Fruit fly (Drosophila melanogaster): ENCODE measurements around the gene CG15731.

CG15731 gene

DNA sequence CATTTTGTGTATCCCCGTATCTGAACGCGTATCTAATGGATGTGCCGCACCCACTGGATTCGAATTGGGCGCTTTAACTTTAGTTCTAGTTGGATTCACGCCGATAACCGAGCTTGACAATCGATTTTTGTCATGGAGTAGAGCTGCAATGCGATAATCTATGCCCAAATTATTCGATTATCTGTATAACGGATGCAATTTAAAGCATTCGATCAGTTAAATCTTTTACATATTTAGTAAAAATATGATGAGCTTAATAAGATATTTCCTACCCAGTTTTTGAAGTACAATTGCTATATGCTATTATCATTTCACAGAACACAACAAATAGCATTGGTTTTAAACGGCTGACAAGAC lies 9.7 kb upstream of the CG15731 start:
- TF ChIP-seq YL-1 (GFP tag; optimal IDR thresholded peaks at IDR 0.05) (no peak), onecut (GFP tag; IDR thresholded peaks at IDR 0.05) (peak; percentile 27; the same call in 1 of the 2 replicates), Scr (GFP tag; IDR thresholded peaks at IDR 0.05; ENCODE audit: partially characterized antibody) (peak; percentile 39; the same call in 1 of the 2 replicates), CG13287 (GFP tag; IDR thresholded peaks at IDR 0.05; ENCODE audit: partially characterized antibody) (peak; percentile 60), yki (optimal IDR thresholded peaks at IDR 0.05) (no peak), CG2116 (GFP tag; optimal IDR thresholded peaks at IDR 0.05) (peak; percentile 95), CG4282 (GFP tag; optimal IDR thresholded peaks at IDR 0.05) (no peak), ase (GFP tag; IDR thresholded peaks at IDR 0.05) (no peak), CG30431 (GFP tag; optimal IDR thresholded peaks at IDR 0.05) (no peak), CG11560 (tag; IDR thresholded peaks at IDR 0.05) (peak; percentile 91), CG12942 (GFP tag; optimal IDR thresholded peaks at IDR 0.05) (no peak), pb (GFP tag; optimal IDR thresholded peaks at IDR 0.05) (no peak), E2f2 (GFP tag; IDR thresholded peaks at IDR 0.05) (peak; percentile 65), stwl (tag; optimal IDR thresholded peaks at IDR 0.05) (peak; percentile 83), BEAF-32 (GFP tag; optimal IDR thresholded peaks at IDR 0.05) (peak; percentile 27), CrebB (tag; optimal IDR thresholded peaks at IDR 0.05) (no peak), prd (optimal IDR thresholded peaks at IDR 0.05) (no peak), prd (GFP tag; IDR thresholded peaks at IDR 0.05) (no peak), CG8290 (GFP tag; optimal IDR thresholded peaks at IDR 0.05) (no peak), CG8290 (tag; optimal IDR thresholded peaks at IDR 0.05) (peak in 1 of 2 experiments; percentile 17), Dp (GFP tag; optimal IDR thresholded peaks at IDR 0.05) (peak; percentile 54), unc-4 (GFP tag; IDR thresholded peaks at IDR 0.05; ENCODE audit: partially characterized antibody) (peak; percentile 41; the same call in 1 of the 2 replicates), sens (GFP tag) (peak; percentile 53), Optix (GFP tag; IDR thresholded peaks at IDR 0.05) (no peak), sqz (GFP tag; optimal IDR thresholded peaks at IDR 0.05) (no peak), bbx (GFP tag; IDR thresholded peaks at IDR 0.05; ENCODE audit: partially characterized antibody) (0 out of 2 replicates have a peak, but pooled peaks have one; percentile 30), ato (GFP tag; IDR thresholded peaks at IDR 0.05; ENCODE audit: partially characterized antibody) (0 out of 2 replicates have a peak, but pooled peaks have one; percentile 15), ap (GFP tag; IDR thresholded peaks at IDR 0.05) (no peak), Myb (GFP tag; optimal IDR thresholded peaks at IDR 0.05) (peak; percentile 33), Ets97D (GFP tag; optimal IDR thresholded peaks at IDR 0.05) (peak; percentile 5), pzg (GFP tag; optimal IDR thresholded peaks at IDR 0.05) (peak; percentile 31), CG1603 (tag; optimal IDR thresholded peaks at IDR 0.05) (peak; percentile 4), az2 (GFP tag; optimal IDR thresholded peaks at IDR 0.05) (no peak), Dad (GFP tag; optimal IDR thresholded peaks at IDR 0.05) (no peak), tna (GFP tag; IDR thresholded peaks at IDR 0.05; ENCODE audit: partially characterized antibody) (0 out of 2 replicates have a peak, but pooled peaks have one; percentile 26), Elba2 (GFP tag; optimal IDR thresholded peaks at IDR 0.05) (peak; percentile 20), Dref (GFP tag; IDR thresholded peaks at IDR 0.05) (peak; percentile 59), CG7963 (GFP tag; IDR thresholded peaks at IDR 0.05; ENCODE audit: partially characterized antibody) (peak; percentile 58; the same call in 1 of the 3 replicates), Bgb (GFP tag; IDR thresholded peaks at IDR 0.05; ENCODE audit: partially characterized antibody) (peak; percentile 11; the same call in 1 of the 2 replicates), Sin3A (optimal IDR thresholded peaks at IDR 0.05) (no peak), NfI (GFP tag; optimal IDR thresholded peaks at IDR 0.05) (no peak), CG6791 (GFP tag; IDR thresholded peaks at IDR 0.05; ENCODE audit: partially characterized antibody) (peak; percentile 34; the same call in 1 of the 3 replicates), twi (tag; optimal IDR thresholded peaks at IDR 0.05) (no peak), pfk (GFP tag; optimal IDR thresholded peaks at IDR 0.05) (no peak), Fer1 (GFP tag; optimal IDR thresholded peaks at IDR 0.05) (no peak), CG15514 (GFP tag; optimal IDR thresholded peaks at IDR 0.05) (peak; percentile 8), gsb-n (tag; optimal IDR thresholded peaks at IDR 0.05) (peak; percentile 18), CG7271 (tag; optimal IDR thresholded peaks at IDR 0.05) (no peak), Taf1 (GFP tag; IDR thresholded peaks at IDR 0.05) (no peak), Dll (GFP tag; IDR thresholded peaks at IDR 0.05; ENCODE audit: partially characterized antibody) (0 out of 4 replicates have a peak, but pooled peaks have one; percentile 31), insv (GFP tag; optimal IDR thresholded peaks at IDR 0.05) (peak in 1 of 2 experiments; percentile 91)
